Worm (Caenorhabditis elegans) whole organism, early embryonic: ENCODE data around the gene Y49A3A.3.

Source experiments
- B0310.2 ChIP-seq: sonication (generic microtip); optimal IDR thresholded peaks from 2 replicates; lab custom pipeline; 2016; ENCODE audit warnings: mild to moderate bottlenecking, missing genetic modification characterization, missing compliant biosample characterization
- F13C5.2 ChIP-seq: sonication (generic microtip); optimal IDR thresholded peaks from 2 replicates; lab custom pipeline; 2017; ENCODE audit warnings: mild to moderate bottlenecking, missing genetic modification characterization, inconsistent platforms, missing compliant biosample characterization
- aly-1 ChIP-seq: sonication (generic microtip); optimal IDR thresholded peaks from 2 replicates; lab custom pipeline; 2016; ENCODE audit warnings: missing genetic modification characterization, missing compliant biosample characterization
- ama-1 ChIP-seq: fragments of 150-350 bp; optimal IDR thresholded peaks from 2 replicates; lab custom pipeline; 2014
- ceh-13 ChIP-seq: fragments of 200-800 bp; sonication (Bioruptor generic); optimal IDR thresholded peaks from 2 replicates; lab custom pipeline; 2018; ENCODE audit warnings: mild to moderate bottlenecking, missing genetic modification characterization, missing compliant biosample characterization
- ceh-36 ChIP-seq: sonication (generic microtip); optimal IDR thresholded peaks from 2 replicates; lab custom pipeline; 2016; ENCODE audit warnings: missing genetic modification characterization, inconsistent platforms, missing compliant biosample characterization
- ets-7 ChIP-seq: sonication (generic microtip); optimal IDR thresholded peaks from 2 replicates; lab custom pipeline; 2016; ENCODE audit warnings: missing genotype, missing genetic modification characterization, missing compliant biosample characterization
- flt-1 ChIP-seq: fragments of 200-800 bp; sonication (Bioruptor generic); IDR thresholded peaks from 2 replicates; pipeline ENCODE4 v1.3.6; 2022; ENCODE audit warnings: missing genetic modification characterization, missing compliant biosample characterization
- hmbx-1 ChIP-seq: sonication (generic microtip); optimal IDR thresholded peaks from 2 replicates; lab custom pipeline; 2016; ENCODE audit warnings: mild to moderate bottlenecking, missing genetic modification characterization, missing compliant biosample characterization
- hmg-4 ChIP-seq: fragments of 200-800 bp; sonication (Bioruptor generic); optimal IDR thresholded peaks from 2 replicates; lab custom pipeline; 2018; ENCODE audit warnings: mild to moderate bottlenecking, missing genetic modification characterization, missing compliant biosample characterization
- hnd-1 ChIP-seq: sonication (generic microtip); optimal IDR thresholded peaks from 2 replicates; lab custom pipeline; 2016; ENCODE audit warnings: missing genetic modification characterization, missing compliant biosample characterization
- pes-1 ChIP-seq: fragments of 200-800 bp; sonication (Bioruptor generic); IDR thresholded peaks from 2 replicates; pipeline ENCODE4 v1.3.6; 2022; ENCODE audit warnings: missing genetic modification reagents, missing genetic modification characterization, missing compliant biosample characterization
- scrt-1 ChIP-seq: fragments of 200-800 bp; sonication (Bioruptor generic); IDR thresholded peaks from 2 replicates; pipeline ENCODE4 v1.3.6; 2022; ENCODE audit warnings: missing genetic modification characterization, missing compliant biosample characterization
- sea-1 ChIP-seq: fragments of 200-800 bp; sonication (Bioruptor generic); conservative IDR thresholded peaks from 2 replicates; pipeline ENCODE4 v1.3.6; 2022; ENCODE audit warnings: missing genetic modification characterization, missing compliant biosample characterization
- tbx-11 ChIP-seq: fragments of 200-800 bp; sonication (Bioruptor generic); IDR thresholded peaks from 2 replicates; pipeline ENCODE4 v1.3.6; 2022; ENCODE audit warnings: missing genetic modification characterization, missing compliant biosample characterization
- tbx-37 ChIP-seq: fragments of 200-800 bp; sonication (Bioruptor generic); conservative IDR thresholded peaks from 2 replicates; pipeline ENCODE4 v1.3.6; 2022; ENCODE audit warnings: missing genetic modification reagents, missing genetic modification characterization, missing compliant biosample characterization
- tra-4 ChIP-seq: sonication (generic microtip); optimal IDR thresholded peaks from 2 replicates; lab custom pipeline; 2017; ENCODE audit warnings: missing genetic modification characterization, missing compliant biosample characterization

The Y49A3A.3 gene

ce11 chrV:14350498-14350897, 3.7 kb upstream of the Y49A3A.3 start:
- TF ChIP-seq hmg-4 (GFP tag; lab: Kevin White, UChicago) (no peak), pes-1 (GFP tag; lab: Robert Waterston, UW) (no peak), ceh-13 (GFP tag; lab: Kevin White, UChicago) (no peak), aly-1 (tag; lab: Kevin White, UChicago) (no peak), sea-1 (GFP tag; lab: Robert Waterston, UW) (no peak), ama-1 (lab: Kevin White, UChicago) (no peak), hmbx-1 (no peak), tbx-11 (no peak), flt-1 (no peak), B0310.2 (no peak), F13C5.2 (no peak), ceh-36 (tag; lab: Kevin White, UChicago) (no peak), hnd-1 (tag; lab: Kevin White, UChicago) (no peak), tra-4 (no peak), ets-7 (tag; lab: Kevin White, UChicago) (no peak), tbx-37 (GFP tag; lab: Robert Waterston, UW) (no peak), scrt-1 (no peak)

ce11 chrV:14350949-14351348, 3.3 kb upstream of the Y49A3A.3 start:
- TF ChIP-seq F13C5.2 (peak; percentile 7), tbx-37 (GFP tag; lab: Robert Waterston, UW) (no peak), tbx-11 (no peak), pes-1 (GFP tag; lab: Robert Waterston, UW) (no peak), aly-1 (tag; lab: Kevin White, UChicago) (no peak), hmbx-1 (no peak), flt-1 (no peak), ceh-36 (tag; lab: Kevin White, UChicago) (no peak), ceh-13 (GFP tag; lab: Kevin White, UChicago) (no peak), ama-1 (lab: Kevin White, UChicago) (no peak), hmg-4 (GFP tag; lab: Kevin White, UChicago) (peak; percentile 34), ets-7 (tag; lab: Kevin White, UChicago) (no peak), sea-1 (GFP tag; lab: Robert Waterston, UW) (0 out of 2 replicates have a peak, but pooled peaks have one; percentile 21)

DNA sequence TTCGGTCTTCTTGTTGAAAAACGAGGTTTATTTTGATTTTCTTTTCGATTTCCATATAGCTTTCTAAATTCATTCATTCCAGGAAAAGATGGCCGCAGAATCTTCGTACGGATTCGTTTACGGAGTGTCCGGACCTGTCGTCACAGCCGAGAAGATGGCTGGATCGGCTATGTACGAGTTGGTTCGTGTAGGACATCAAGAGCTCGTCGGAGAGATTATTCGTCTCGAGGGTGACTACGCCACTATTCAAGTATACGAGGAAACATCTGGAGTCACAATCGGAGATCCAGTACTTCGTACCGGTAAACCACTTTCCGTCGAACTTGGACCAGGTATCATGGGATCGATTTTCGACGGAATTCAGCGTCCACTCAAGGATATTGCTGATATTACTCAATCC, 2.6 kb upstream of the Y49A3A.3 start, which contains the start of gene vha-13:
TSS of gene vha-13 (plus strand) at position 81 of the 400 bp plus-strand sequence.
- TF ChIP-seq ceh-13 (GFP tag; lab: Kevin White, UChicago), result no peak
- no peak for TF ChIP-seq B0310.2
- TF ChIP-seq tbx-37 (GFP tag; lab: Robert Waterston, UW), result no peak
- TF ChIP-seq flt-1, result no peak
- TF ChIP-seq hnd-1 (tag; lab: Kevin White, UChicago), result no peak

DNA sequence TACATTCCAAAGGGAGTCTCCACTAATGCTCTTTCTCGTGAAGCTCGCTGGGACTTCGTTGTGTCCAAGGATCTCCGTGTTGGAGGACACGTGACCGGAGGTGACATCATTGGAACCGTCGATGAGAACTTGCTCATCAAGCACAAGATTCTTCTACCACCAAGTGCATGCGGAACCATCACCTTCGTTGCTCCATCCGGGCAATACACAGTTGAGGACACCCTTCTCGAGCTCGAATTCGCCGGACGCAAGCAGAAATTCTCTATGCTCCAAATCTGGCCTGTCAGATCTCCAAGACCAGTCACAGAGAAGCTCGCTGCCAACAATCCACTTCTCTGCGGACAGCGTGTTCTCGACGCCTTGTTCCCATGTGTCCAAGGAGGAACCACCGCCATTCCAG, 2.2 kb upstream of the Y49A3A.3 start:
- TF ChIP-seq hmbx-1 (no peak), pes-1 (GFP tag; lab: Robert Waterston, UW) (no peak), ceh-36 (tag; lab: Kevin White, UChicago) (no peak), hmg-4 (GFP tag; lab: Kevin White, UChicago) (no peak), tbx-11 (no peak), tra-4 (no peak), scrt-1 (no peak), tbx-37 (GFP tag; lab: Robert Waterston, UW) (no peak), ets-7 (tag; lab: Kevin White, UChicago) (no peak), hnd-1 (tag; lab: Kevin White, UChicago) (no peak), sea-1 (GFP tag; lab: Robert Waterston, UW) (no peak), flt-1 (no peak)

ce11 chrV:14355738-14356368, 1.6 kb downstream of the Y49A3A.3 start, which contains the start of gene cyn-1:
TSS of gene cyn-1 (plus strand) at chrV:14356076.
- TF ChIP-seq pes-1 (GFP tag; lab: Robert Waterston, UW), result 0 out of 2 replicates have a peak, but pooled peaks have one; percentile 36
- peak; percentile 61 for TF ChIP-seq F13C5.2
- TF ChIP-seq hmg-4 (GFP tag; lab: Kevin White, UChicago), result no peak

DNA sequence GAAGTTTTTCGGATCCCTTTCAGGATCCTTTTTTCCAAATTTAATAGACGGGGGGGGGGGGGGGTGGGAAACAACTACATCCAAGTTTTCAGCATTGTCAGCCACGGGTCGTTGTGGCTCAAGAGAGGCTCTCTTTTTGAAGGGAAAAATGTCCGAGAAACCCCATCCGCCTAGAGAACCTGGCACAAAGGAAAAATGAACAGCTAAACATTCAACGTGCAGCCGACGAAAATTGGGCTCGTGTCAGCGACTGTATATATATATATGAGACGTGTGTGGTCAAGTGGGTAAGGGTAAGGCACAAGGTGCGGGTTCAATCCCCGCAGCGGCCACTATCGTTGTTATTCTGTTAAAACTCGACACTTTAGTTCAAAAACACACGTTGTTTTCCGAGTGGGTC, 4.4 kb downstream of the Y49A3A.3 start, which contains the start of gene Y49A3A.4:
TSS of gene Y49A3A.4 (minus strand) at position 314 of the 400 bp plus-strand sequence.
- TF ChIP-seq aly-1 (tag; lab: Kevin White, UChicago) (no peak), ama-1 (lab: Kevin White, UChicago) (no peak), flt-1 (no peak), sea-1 (GFP tag; lab: Robert Waterston, UW) (no peak), hmg-4 (GFP tag; lab: Kevin White, UChicago) (no peak), hmbx-1 (no peak), tbx-37 (GFP tag; lab: Robert Waterston, UW) (no peak), B0310.2 (no peak), ceh-36 (tag; lab: Kevin White, UChicago) (no peak), hnd-1 (tag; lab: Kevin White, UChicago) (no peak), ceh-13 (GFP tag; lab: Kevin White, UChicago) (no peak), pes-1 (GFP tag; lab: Robert Waterston, UW) (no peak), tbx-11 (no peak)

DNA sequence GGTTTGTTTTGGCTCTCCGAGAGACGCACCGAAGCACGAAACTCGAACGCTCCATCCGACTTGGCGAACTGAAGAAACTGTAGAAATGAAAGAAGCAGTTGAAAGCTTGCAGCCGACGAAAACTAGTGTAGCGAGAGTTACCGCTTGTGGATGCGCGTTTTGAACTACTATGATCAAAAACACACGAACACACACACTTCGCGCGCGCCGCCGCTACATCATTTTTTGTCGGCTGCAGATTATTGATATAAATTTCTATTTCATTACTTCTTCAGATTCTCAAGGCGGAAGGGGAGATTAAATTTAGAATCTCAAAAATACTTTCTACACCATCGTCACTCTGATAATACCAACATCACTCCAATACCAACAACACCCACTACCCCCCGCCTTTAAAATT, 7.8 kb downstream of the Y49A3A.3 start:
- TF ChIP-seq pes-1 (GFP tag; lab: Robert Waterston, UW) (no peak), tbx-11 (no peak), aly-1 (tag; lab: Kevin White, UChicago) (no peak), hnd-1 (tag; lab: Kevin White, UChicago) (no peak), ets-7 (tag; lab: Kevin White, UChicago) (no peak), hmbx-1 (no peak), ceh-36 (tag; lab: Kevin White, UChicago) (no peak), tbx-37 (GFP tag; lab: Robert Waterston, UW) (no peak), F13C5.2 (no peak), ama-1 (lab: Kevin White, UChicago) (no peak), sea-1 (GFP tag; lab: Robert Waterston, UW) (no peak), B0310.2 (no peak), hmg-4 (GFP tag; lab: Kevin White, UChicago) (no peak)
